Worm (Caenorhabditis elegans) whole organism, mixed stage, embryonic: ENCODE data around the gene aos-1.

Experiments
- M03D4.4 ChIP-seq: sonication (generic microtip); optimal IDR thresholded peaks from 2 replicates; lab custom pipeline; 2017; ENCODE audit warnings: mild to moderate bottlenecking, missing genetic modification characterization, missing compliant biosample characterization
- blmp-1 ChIP-seq: fragments of 150-350 bp; optimal IDR thresholded peaks from 2 replicates; lab custom pipeline; 2014; ENCODE audit warnings: missing biosample characterization, missing genetic modification characterization
- ceh-39 ChIP-seq: fragments of 150-350 bp; optimal IDR thresholded peaks from 2 replicates; lab custom pipeline; 2014; ENCODE audit warnings: missing biosample characterization, missing genetic modification characterization
- ceh-43 ChIP-seq: fragments of 200-800 bp; sonication (Bioruptor generic); optimal IDR thresholded peaks from 2 replicates; lab custom pipeline; 2018; ENCODE audit warnings: mild to moderate bottlenecking, missing genetic modification characterization, moderate library complexity, missing compliant biosample characterization
- ceh-83 ChIP-seq: fragments of 200-800 bp; sonication (Bioruptor generic); optimal IDR thresholded peaks from 2 replicates; lab custom pipeline; 2018; ENCODE audit warnings: mild to moderate bottlenecking, missing genetic modification characterization, missing compliant biosample characterization
- ces-1 ChIP-seq: fragments of 150-350 bp; optimal IDR thresholded peaks from 2 replicates; lab custom pipeline; 2014; ENCODE audit warnings: missing biosample characterization, missing genetic modification reagents, missing genetic modification characterization
- cnd-1 ChIP-seq: fragments of 200-800 bp; sonication (Bioruptor generic); optimal IDR thresholded peaks from 2 replicates; lab custom pipeline; 2018; ENCODE audit warnings: mild to moderate bottlenecking, missing genetic modification characterization, missing compliant biosample characterization
- drap-1 ChIP-seq: fragments of 200-800 bp; sonication (Bioruptor generic); optimal IDR thresholded peaks from 3 replicates; lab custom pipeline; 2018; ENCODE audit warnings: mild to moderate bottlenecking, missing genetic modification characterization, missing compliant biosample characterization
- elt-1 ChIP-seq: sonication (generic microtip); optimal IDR thresholded peaks from 2 replicates; lab custom pipeline; 2017; ENCODE audit warnings: missing genetic modification characterization, mild to moderate bottlenecking, missing compliant biosample characterization, antibody characterized with exemption, moderate library complexity, borderline replicate concordance; ENCODE audit not compliant: insufficient read depth
- elt-3 ChIP-seq: fragments of 150-350 bp; optimal IDR thresholded peaks from 2 replicates; lab custom pipeline; 2014; ENCODE audit warnings: missing biosample characterization, missing genetic modification characterization
- flh-1 ChIP-seq: fragments of 200-800 bp; sonication (Bioruptor generic); optimal IDR thresholded peaks from 2 replicates; lab custom pipeline; 2018; ENCODE audit warnings: mild to moderate bottlenecking, missing genetic modification characterization, moderate library complexity, missing compliant biosample characterization
- ham-2 ChIP-seq: fragments of 200-800 bp; sonication (Bioruptor generic); optimal IDR thresholded peaks from 2 replicates; lab custom pipeline; 2018; ENCODE audit warnings: mild to moderate bottlenecking, missing genetic modification characterization, missing compliant biosample characterization
- hlh-1 ChIP-seq: fragments of 150-350 bp; optimal IDR thresholded peaks from 2 replicates; lab custom pipeline; 2014; ENCODE audit warnings: missing biosample characterization, missing genetic modification reagents, missing genetic modification characterization
- lin-13 ChIP-seq: fragments of 150-350 bp; optimal IDR thresholded peaks from 2 replicates; lab custom pipeline; 2014; ENCODE audit warnings: missing biosample characterization, missing genetic modification characterization
- lin-32 ChIP-seq: fragments of 200-800 bp; sonication (Bioruptor generic); optimal IDR thresholded peaks from 2 replicates; lab custom pipeline; 2018; ENCODE audit warnings: mild to moderate bottlenecking, missing genetic modification characterization, missing compliant biosample characterization
- lsy-2 ChIP-seq: fragments of 150-350 bp; optimal IDR thresholded peaks from 2 replicates; lab custom pipeline; 2014; ENCODE audit warnings: missing biosample characterization, missing genetic modification characterization
- mab-5 ChIP-seq: fragments of 150-350 bp; optimal IDR thresholded peaks from 2 replicates; lab custom pipeline; 2014; ENCODE audit warnings: missing biosample characterization, missing genetic modification characterization
- mep-1 ChIP-seq: fragments of 150-350 bp; optimal IDR thresholded peaks from 2 replicates; lab custom pipeline; 2017; ENCODE audit warnings: missing biosample characterization, missing genetic modification reagents, missing genetic modification characterization, inconsistent platforms
- mls-2 ChIP-seq: sonication (generic microtip); optimal IDR thresholded peaks from 2 replicates; lab custom pipeline; 2016; ENCODE audit warnings: mild to moderate bottlenecking, missing genetic modification characterization, moderate library complexity, missing compliant biosample characterization
- nhr-12 ChIP-seq: fragments of 150-350 bp; optimal IDR thresholded peaks from 2 replicates; lab custom pipeline; 2014; ENCODE audit warnings: missing biosample characterization, missing genetic modification characterization
- nhr-28 ChIP-seq: fragments of 150-350 bp; optimal IDR thresholded peaks from 2 replicates; lab custom pipeline; 2014; ENCODE audit warnings: missing biosample characterization, missing genetic modification characterization
- pha-4 ChIP-seq: fragments of 150-350 bp; optimal IDR thresholded peaks from 2 replicates; lab custom pipeline; 2018; ENCODE audit warnings: missing biosample characterization, missing genetic modification reagents, missing genetic modification characterization
- sem-2 ChIP-seq: fragments of 200-800 bp; sonication (Bioruptor generic); optimal IDR thresholded peaks from 2 replicates; lab custom pipeline; 2018; ENCODE audit warnings: mild to moderate bottlenecking, missing genetic modification characterization, missing compliant biosample characterization
- sptf-1 ChIP-seq: sonication (generic microtip); optimal IDR thresholded peaks from 2 replicates; lab custom pipeline; 2017; ENCODE audit warnings: mild to moderate bottlenecking, missing genetic modification characterization, moderate library complexity, missing compliant biosample characterization
- tbx-8 ChIP-seq: fragments of 200-800 bp; sonication (Bioruptor generic); optimal IDR thresholded peaks from 2 replicates; lab custom pipeline; 2018; ENCODE audit warnings: mild to moderate bottlenecking, missing genetic modification characterization, moderate library complexity, missing compliant biosample characterization
- unc-120 ChIP-seq: sonication (generic microtip); optimal IDR thresholded peaks from 2 replicates; lab custom pipeline; 2017; ENCODE audit warnings: missing genetic modification characterization, missing compliant biosample characterization; ENCODE audit not compliant: poor library complexity, severe bottlenecking
- unc-39 ChIP-seq: fragments of 150-350 bp; optimal IDR thresholded peaks from 2 replicates; lab custom pipeline; 2014; ENCODE audit warnings: missing biosample characterization, missing genetic modification characterization
- unc-62 ChIP-seq: fragments of 150-350 bp; optimal IDR thresholded peaks from 2 replicates; lab custom pipeline; 2014; ENCODE audit warnings: missing biosample characterization, missing genetic modification reagents, missing genetic modification characterization
- zip-8 ChIP-seq: fragments of 150-350 bp; optimal IDR thresholded peaks from 2 replicates; lab custom pipeline; 2014; ENCODE audit warnings: missing biosample characterization, missing genetic modification characterization
- ztf-11 ChIP-seq: fragments of 150-350 bp; optimal IDR thresholded peaks from 2 replicates; lab custom pipeline; 2014; ENCODE audit warnings: missing biosample characterization, missing genetic modification characterization

The aos-1 gene

DNA sequence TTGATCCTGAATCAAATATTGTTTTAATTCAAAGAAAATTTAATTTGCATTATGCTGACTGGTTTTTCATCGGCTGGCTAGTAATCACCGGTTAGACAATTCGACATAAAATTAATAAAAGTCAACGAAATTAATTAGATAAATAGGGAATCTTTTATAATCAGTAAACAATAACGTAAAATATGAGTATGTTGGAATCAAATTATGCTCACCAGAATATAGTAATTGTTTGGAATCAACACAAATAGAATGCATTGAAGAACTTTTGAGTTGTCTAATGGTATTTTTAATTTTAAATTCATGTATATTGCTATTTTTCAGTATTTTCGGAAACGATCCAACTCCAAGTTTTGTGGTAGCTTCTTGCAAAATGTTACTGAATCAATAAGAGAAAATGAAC is 24.7 kb downstream of the aos-1 start, which contains the start of gene C08B6.2:
C08B6.2 (plus strand) TSS at position 301 of the 400 bp plus-strand sequence.
- TF ChIP-seq lin-13 (no peak), ceh-83 (GFP tag; lab: Kevin White, UChicago) (no peak), elt-1 (tag; lab: Kevin White, UChicago) (no peak), sem-2 (no peak), ceh-43 (GFP tag; lab: Kevin White, UChicago) (no peak), lin-32 (GFP tag; lab: Kevin White, UChicago) (no peak), mab-5 (tag; lab: Kevin White, UChicago) (no peak)

DNA sequence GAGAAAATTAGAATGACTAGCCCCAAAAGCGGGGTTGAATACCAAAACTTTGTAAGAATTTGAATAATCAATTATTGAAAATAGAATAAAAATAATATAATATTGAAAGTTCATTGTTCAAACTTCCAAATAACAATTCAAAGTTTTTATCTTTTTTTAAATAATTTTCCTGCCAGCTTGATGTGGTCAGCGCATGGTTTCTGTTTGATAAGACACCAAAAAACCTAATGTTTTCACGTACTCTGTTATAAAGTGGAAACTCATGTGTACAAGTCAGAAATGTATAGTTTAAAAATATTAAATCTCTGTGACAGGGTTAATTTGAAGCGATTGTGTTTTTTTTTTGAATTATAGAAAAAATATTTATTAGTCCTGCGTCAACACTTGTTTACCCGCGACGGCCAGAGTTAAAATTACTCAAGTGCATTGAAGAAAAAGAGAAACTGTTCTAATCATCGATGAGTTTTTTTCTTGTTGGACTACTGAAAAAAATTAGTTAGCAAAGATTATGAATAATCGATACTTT is 25.2 kb downstream of the aos-1 start, which contains the start of gene ugt-17:
ugt-17 (minus strand) TSS at position 180 of the 526 bp plus-strand sequence.
- no peak for TF ChIP-seq zip-8 (tag; lab: Kevin White, UChicago)
- no peak for TF ChIP-seq hlh-1 (tag; lab: Kevin White, UChicago)
- no peak for TF ChIP-seq mab-5 (tag; lab: Kevin White, UChicago)
- TF ChIP-seq sem-2, result no peak
- no peak for TF ChIP-seq mep-1 (tag; lab: Kevin White, UChicago)
- no peak for TF ChIP-seq lsy-2
- TF ChIP-seq ztf-11 (tag; lab: Kevin White, UChicago), result no peak

DNA sequence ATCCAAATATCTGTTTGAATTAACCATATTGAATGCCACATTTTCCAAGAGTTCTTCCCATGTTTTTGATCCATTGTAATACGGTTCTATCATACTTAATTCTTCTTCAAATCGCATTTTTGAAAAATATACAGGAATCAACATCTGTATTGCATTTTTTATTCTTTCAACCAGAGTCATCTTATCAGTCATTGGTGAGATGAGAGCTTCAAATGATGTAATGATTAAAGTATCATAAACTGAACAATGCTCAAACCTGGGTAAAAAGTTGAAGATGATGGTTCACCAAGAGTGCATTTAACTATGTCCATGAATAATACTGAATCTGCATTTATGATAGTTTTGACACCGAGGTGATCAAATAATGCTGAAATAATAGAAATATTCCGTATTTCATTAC is 26.3 kb downstream of the aos-1 start:
- TF ChIP-seq blmp-1 (tag; lab: Kevin White, UChicago), result no peak
- no peak for TF ChIP-seq sptf-1 (tag; lab: Kevin White, UChicago)
- no peak for TF ChIP-seq nhr-28 (tag; lab: Kevin White, UChicago)
- no peak for TF ChIP-seq mep-1 (tag; lab: Kevin White, UChicago)
- TF ChIP-seq drap-1 (GFP tag; lab: Kevin White, UChicago), result no peak
- TF ChIP-seq unc-120 (tag; lab: Kevin White, UChicago), result no peak
- no peak for TF ChIP-seq M03D4.4
- TF ChIP-seq ham-2 (GFP tag; lab: Kevin White, UChicago), result no peak
- no peak for TF ChIP-seq nhr-12 (tag; lab: Kevin White, UChicago)
- TF ChIP-seq lsy-2, result no peak
- no peak for TF ChIP-seq elt-3 (tag; lab: Kevin White, UChicago)
- no peak for TF ChIP-seq unc-39
- TF ChIP-seq ces-1 (GFP tag; lab: Kevin White, UChicago), result no peak
- TF ChIP-seq pha-4 (tag; lab: Kevin White, UChicago), result no peak
- TF ChIP-seq tbx-8, result no peak
- no peak for TF ChIP-seq ceh-39 (tag; lab: Kevin White, UChicago)
- no peak for TF ChIP-seq lin-32 (GFP tag; lab: Kevin White, UChicago)
- no peak for TF ChIP-seq mls-2
- TF ChIP-seq ceh-43 (GFP tag; lab: Kevin White, UChicago), result no peak

DNA sequence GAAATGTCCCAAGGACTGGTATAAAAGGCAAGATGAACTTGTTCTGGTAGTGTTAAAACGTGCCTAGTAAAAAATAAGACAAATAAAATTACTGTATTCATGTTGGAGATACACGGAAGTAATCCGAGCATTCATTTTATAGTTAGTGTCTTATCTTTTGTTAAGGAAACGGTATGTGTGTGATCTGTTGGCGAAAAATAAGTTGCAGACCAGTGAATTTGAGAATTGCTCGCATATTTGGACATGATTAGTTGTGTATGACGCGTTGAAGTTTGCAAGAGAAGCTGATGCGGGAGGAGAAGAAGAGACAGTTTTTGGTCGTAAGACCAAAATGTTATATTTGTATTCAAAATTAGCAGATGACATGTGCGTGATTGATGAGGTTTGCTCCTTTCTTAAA is 28.2 kb downstream of the aos-1 start, which contains the start of gene C08B6.14:
C08B6.14 (minus strand) TSS at position 101 of the 400 bp plus-strand sequence.
- no peak for TF ChIP-seq lsy-2
- TF ChIP-seq ceh-43 (GFP tag; lab: Kevin White, UChicago), result no peak
- no peak for TF ChIP-seq mab-5 (tag; lab: Kevin White, UChicago)
- no peak for TF ChIP-seq unc-120 (tag; lab: Kevin White, UChicago)
- TF ChIP-seq tbx-8, result no peak
- no peak for TF ChIP-seq hlh-1 (tag; lab: Kevin White, UChicago)
- no peak for TF ChIP-seq nhr-28 (tag; lab: Kevin White, UChicago)
- TF ChIP-seq ceh-39 (tag; lab: Kevin White, UChicago), result no peak
- TF ChIP-seq nhr-12 (tag; lab: Kevin White, UChicago), result no peak
- TF ChIP-seq ceh-83 (GFP tag; lab: Kevin White, UChicago), result no peak
- no peak for TF ChIP-seq cnd-1 (tag; lab: Kevin White, UChicago)
- no peak for TF ChIP-seq sem-2

DNA sequence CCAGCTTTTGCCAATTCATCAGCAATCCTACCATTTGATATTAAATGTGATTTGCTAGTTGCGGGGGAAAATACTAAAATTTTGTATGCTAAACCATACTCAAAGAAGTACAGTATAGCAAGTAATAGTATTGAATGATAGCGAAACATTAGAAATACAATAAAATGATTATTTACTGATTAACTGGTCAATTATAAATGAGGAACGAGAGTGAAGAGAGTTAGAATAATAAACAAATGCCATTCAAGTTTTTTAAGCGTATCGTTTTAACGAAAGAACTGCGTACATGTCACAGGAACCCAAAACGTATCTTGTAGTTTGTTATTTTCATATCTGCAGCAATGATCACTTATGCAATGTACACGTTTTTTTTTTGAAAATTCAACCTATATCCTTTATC is 31.7 kb downstream of the aos-1 start, which contains the start of gene ugt-47:
ugt-47 (minus strand) TSS at position 169 of the 400 bp plus-strand sequence.
- TF ChIP-seq unc-62 (GFP tag; lab: Kevin White, UChicago) (no peak), lin-32 (GFP tag; lab: Kevin White, UChicago) (no peak), ceh-43 (GFP tag; lab: Kevin White, UChicago) (no peak), nhr-12 (tag; lab: Kevin White, UChicago) (no peak), pha-4 (tag; lab: Kevin White, UChicago) (no peak), ham-2 (GFP tag; lab: Kevin White, UChicago) (no peak), M03D4.4 (no peak), sem-2 (no peak), flh-1 (no peak)
